Worm (Caenorhabditis elegans): ENCODE results near the gene F17C11.12.

DNA sequence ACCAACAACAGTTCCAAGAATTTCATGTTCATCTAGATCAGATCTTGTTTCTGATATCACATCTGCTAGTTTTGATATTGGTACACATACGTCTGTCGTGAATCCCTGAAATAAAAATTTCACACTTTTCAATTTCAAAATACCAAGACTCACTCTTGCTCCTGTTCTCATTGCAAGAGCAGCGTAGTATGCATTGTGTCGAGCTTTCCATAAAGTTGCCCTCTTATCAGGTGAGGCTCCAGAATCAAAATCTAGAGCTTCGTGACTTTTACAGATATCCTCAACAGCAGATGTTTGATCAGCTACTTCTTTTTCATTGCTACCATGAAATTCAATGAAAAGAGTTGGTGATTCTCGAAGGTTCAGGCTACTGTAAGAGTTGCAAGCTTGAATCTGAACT, 47.7 kb downstream of the F17C11.12 start, which contains the start of gene F32D8.11:
- TF ChIP-seq tab-1 (GFP tag; IDR thresholded peaks at IDR 0.05) (no peak), cog-1 (tag; optimal IDR thresholded peaks at IDR 0.05) (no peak), ztf-29 (GFP tag; IDR thresholded peaks at IDR 0.05) (no peak), ref-1 (GFP tag; conservative IDR thresholded peaks at IDR 0.05) (no peak), med-1 (GFP tag; optimal IDR thresholded peaks at IDR 0.05; ENCODE audit: insufficient read depth) (no peak), klf-2 (GFP tag; conservative IDR thresholded peaks at IDR 0.05) (no peak), flt-1 (GFP tag; IDR thresholded peaks at IDR 0.05) (no peak)

Data from whole organism, midembryonic.